Worm (Caenorhabditis elegans): ENCODE measurements around the gene C18B10.6.

The C18B10.6 gene

ce11 chrV:7437538-7437937 lies 43.3 kb downstream of the C18B10.6 start, which contains the start of gene F25E5.9:
Gene F25E5.9, minus strand, starts transcription at chrV:7437919.
- TF ChIP-seq ceh-22 (tag; optimal IDR thresholded peaks at IDR 0.05) (no peak), ceh-9 (tag; optimal IDR thresholded peaks at IDR 0.05) (no peak), sdc-2 (tag; optimal IDR thresholded peaks at IDR 0.05) (no peak), hlh-15 (tag; optimal IDR thresholded peaks at IDR 0.05) (no peak), syd-9 (tag; optimal IDR thresholded peaks at IDR 0.05) (no peak), ceh-30 (tag; optimal IDR thresholded peaks at IDR 0.05) (no peak), hlh-6 (tag; optimal IDR thresholded peaks at IDR 0.05) (no peak), tbx-7 (tag; optimal IDR thresholded peaks at IDR 0.05) (no peak), K09A11.1 (tag; optimal IDR thresholded peaks at IDR 0.05; ENCODE audit: insufficient read depth) (no peak), nfya-1 (tag; optimal IDR thresholded peaks at IDR 0.05) (no peak), pax-1 (tag; optimal IDR thresholded peaks at IDR 0.05) (no peak), ceh-34 (tag; optimal IDR thresholded peaks at IDR 0.05) (no peak), odd-2 (tag; optimal IDR thresholded peaks at IDR 0.05) (no peak), Y22D7AL.16 (tag; optimal IDR thresholded peaks at IDR 0.05) (no peak), fkh-10 (GFP tag; optimal IDR thresholded peaks at IDR 0.05) (no peak), ceh-14 (tag; optimal IDR thresholded peaks at IDR 0.05) (no peak), ztf-16 (tag; optimal IDR thresholded peaks at IDR 0.05) (no peak)

DNA sequence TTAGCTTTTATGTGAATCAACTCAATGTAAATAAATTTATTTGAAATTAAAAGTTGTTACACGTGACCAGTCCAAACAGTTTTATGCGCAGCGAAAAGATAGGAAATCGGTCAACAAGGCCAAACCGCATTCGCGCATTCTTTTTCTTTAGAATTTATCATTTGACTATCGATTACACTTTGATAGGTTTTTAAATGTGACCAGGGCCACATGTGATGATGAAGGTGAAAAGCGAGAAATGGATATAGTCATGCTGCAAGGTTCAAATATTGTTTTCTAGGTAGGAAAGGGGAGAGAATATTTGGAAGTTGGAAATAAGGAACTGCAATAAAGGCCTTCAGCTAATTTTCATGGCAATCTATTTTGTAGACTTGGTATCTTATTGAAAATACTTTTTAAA lies 43.9 kb downstream of the C18B10.6 start:
- TF ChIP-seq F13H6.1 (tag; optimal IDR thresholded peaks at IDR 0.05) (no peak), fkh-6 (tag; optimal IDR thresholded peaks at IDR 0.05) (no peak), mec-3 (tag; optimal IDR thresholded peaks at IDR 0.05; ENCODE audit: borderline replicate concordance) (no peak), che-1 (tag; optimal IDR thresholded peaks at IDR 0.05) (no peak)

DNA sequence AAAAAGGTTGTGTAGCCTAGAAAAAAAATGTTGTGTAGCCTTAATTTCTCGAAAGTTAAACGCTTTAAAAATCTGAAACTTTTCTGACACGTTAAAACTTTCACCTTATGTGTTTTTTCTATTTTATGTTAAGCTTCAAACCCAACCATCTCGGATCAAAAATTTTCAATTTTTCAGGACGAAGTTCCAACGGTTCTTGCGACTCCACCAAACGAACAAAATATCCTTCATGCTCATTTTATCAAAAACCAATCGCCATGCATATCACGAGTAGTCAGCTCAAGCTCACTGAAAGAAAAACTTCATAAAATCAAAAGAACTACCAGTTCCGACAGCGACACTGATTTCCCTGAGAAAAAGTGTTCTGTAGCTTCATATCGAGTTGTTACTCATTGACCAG lies 44.3 kb downstream of the C18B10.6 start:
- TF ChIP-seq unc-3 (GFP tag; conservative IDR thresholded peaks at IDR 0.05) (no peak), unc-3 (tag; optimal IDR thresholded peaks at IDR 0.05) (no peak), dmd-4 (tag; optimal IDR thresholded peaks at IDR 0.05; ENCODE audit: borderline replicate concordance) (no peak), pqm-1 (tag; optimal IDR thresholded peaks at IDR 0.05) (no peak), ceh-30 (tag; optimal IDR thresholded peaks at IDR 0.05) (no peak), pha-2 (tag; optimal IDR thresholded peaks at IDR 0.05) (no peak), C08G9.2 (tag; optimal IDR thresholded peaks at IDR 0.05) (no peak), sdc-2 (tag; optimal IDR thresholded peaks at IDR 0.05) (no peak), tbx-7 (tag; optimal IDR thresholded peaks at IDR 0.05) (no peak), unc-55 (GFP tag; optimal IDR thresholded peaks at IDR 0.05) (no peak), C38D4.7 (GFP tag; optimal IDR thresholded peaks at IDR 0.05) (no peak), ceh-24 (tag; optimal IDR thresholded peaks at IDR 0.05) (no peak), che-1 (tag; optimal IDR thresholded peaks at IDR 0.05) (no peak), ceh-2 (tag; optimal IDR thresholded peaks at IDR 0.05) (no peak), ceh-6 (GFP tag; optimal IDR thresholded peaks at IDR 0.05) (no peak), ceh-48 (tag; optimal IDR thresholded peaks at IDR 0.05) (no peak), ceh-22 (tag; optimal IDR thresholded peaks at IDR 0.05) (no peak), nfya-1 (tag; optimal IDR thresholded peaks at IDR 0.05) (no peak), gmeb-2 (tag; optimal IDR thresholded peaks at IDR 0.05) (no peak)

DNA sequence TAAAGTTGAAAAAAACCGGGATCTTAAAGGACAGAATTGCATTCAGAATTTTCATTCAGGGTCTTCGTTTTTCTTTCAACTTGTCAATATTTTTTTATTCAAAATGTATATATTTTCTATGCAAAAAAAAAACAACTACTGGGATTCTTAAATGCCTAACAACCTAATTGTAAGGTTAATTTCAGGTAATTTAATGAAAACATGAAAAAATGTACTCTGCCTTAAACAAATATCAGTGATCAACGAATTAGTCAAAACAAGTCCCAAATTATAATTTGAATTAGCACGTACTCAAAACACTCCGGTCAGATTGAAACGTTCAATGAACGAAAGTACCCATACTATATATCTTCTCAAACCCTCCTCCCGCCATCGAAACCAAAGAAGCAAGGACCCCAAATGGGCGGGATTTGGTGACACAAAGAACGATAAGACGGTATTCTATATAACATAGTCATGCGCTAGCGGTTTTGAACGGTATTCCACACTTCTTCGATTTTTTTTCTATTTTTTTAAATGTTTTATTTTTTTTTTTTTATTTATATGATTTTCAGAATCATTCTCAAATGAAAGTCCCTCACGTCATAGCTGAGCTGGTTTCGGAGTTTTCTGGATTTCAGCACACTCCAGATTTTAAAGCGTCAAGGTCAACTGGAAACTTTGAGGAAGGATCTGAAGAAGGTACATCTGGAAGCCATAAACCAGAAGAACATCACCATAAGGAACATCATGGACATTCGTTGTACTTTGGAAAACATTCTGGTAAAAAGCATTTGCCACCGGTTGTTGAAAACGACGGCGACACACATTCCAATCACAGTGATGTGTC lies 45.3 kb downstream of the C18B10.6 start, which contains the start of the genes ddo-2 and F25E5.8:
TSS of gene ddo-2 (minus strand) at position 330 of the 829 bp plus-strand sequence.
TSS of gene F25E5.8 (plus strand) at position 555 of the 829 bp plus-strand sequence.
- TF ChIP-seq F13H6.1 (tag; optimal IDR thresholded peaks at IDR 0.05), result no peak
- TF ChIP-seq fax-1 (tag; optimal IDR thresholded peaks at IDR 0.05), result no peak
- no peak for TF ChIP-seq pax-1 (tag; optimal IDR thresholded peaks at IDR 0.05)
- no peak for TF ChIP-seq ceh-48 (tag; optimal IDR thresholded peaks at IDR 0.05)
- no peak for TF ChIP-seq K02D7.2 (tag; optimal IDR thresholded peaks at IDR 0.05)
- no peak for TF ChIP-seq C08G9.2 (tag; optimal IDR thresholded peaks at IDR 0.05)
- no peak for TF ChIP-seq lin-11 (tag; optimal IDR thresholded peaks at IDR 0.05)
- TF ChIP-seq pag-3 (tag; optimal IDR thresholded peaks at IDR 0.05; ENCODE audit: borderline replicate concordance), result no peak
- TF ChIP-seq hlh-6 (tag; optimal IDR thresholded peaks at IDR 0.05), result no peak
- TF ChIP-seq nhr-11 (tag; optimal IDR thresholded peaks at IDR 0.05), result no peak
- no peak for TF ChIP-seq ceh-18 (tag; optimal IDR thresholded peaks at IDR 0.05)
- TF ChIP-seq nfya-1 (tag; optimal IDR thresholded peaks at IDR 0.05), result no peak
- TF ChIP-seq ceh-30 (tag; optimal IDR thresholded peaks at IDR 0.05), result no peak
- no peak for TF ChIP-seq pros-1 (tag; optimal IDR thresholded peaks at IDR 0.05)
- no peak for TF ChIP-seq ttx-3 (tag; optimal IDR thresholded peaks at IDR 0.05)
- no peak for TF ChIP-seq eyg-1 (tag; optimal IDR thresholded peaks at IDR 0.05)
- TF ChIP-seq fkh-10 (GFP tag; optimal IDR thresholded peaks at IDR 0.05), result no peak
- no peak for TF ChIP-seq lim-6 (tag; optimal IDR thresholded peaks at IDR 0.05)
- TF ChIP-seq ceh-31 (tag; optimal IDR thresholded peaks at IDR 0.05), result no peak
